Fruit fly (Drosophila melanogaster): Measurements from ENCODE around the gene Coq6.

dm6 chr2L:5532061-5532460, at the start of gene Coq6:
- TF ChIP-seq Sox102F (GFP tag; optimal IDR thresholded peaks at IDR 0.05), result no peak
- no peak for TF ChIP-seq svp (GFP tag)
- no peak for TF ChIP-seq CG6808 (GFP tag; optimal IDR thresholded peaks at IDR 0.05)
- TF ChIP-seq spab (GFP tag; optimal IDR thresholded peaks at IDR 0.05), result no peak
- TF ChIP-seq Eip75B (GFP tag; optimal IDR thresholded peaks at IDR 0.05), result no peak
- no peak for TF ChIP-seq CG11902 (GFP tag; optimal IDR thresholded peaks at IDR 0.05)
- no peak for TF ChIP-seq Sox15 (GFP tag; optimal IDR thresholded peaks at IDR 0.05)
- TF ChIP-seq CG3032 (tag; optimal IDR thresholded peaks at IDR 0.05), result no peak
